Worm (Caenorhabditis elegans): ENCODE data around the gene T28A11.16.

The T28A11.16 gene

DNA sequence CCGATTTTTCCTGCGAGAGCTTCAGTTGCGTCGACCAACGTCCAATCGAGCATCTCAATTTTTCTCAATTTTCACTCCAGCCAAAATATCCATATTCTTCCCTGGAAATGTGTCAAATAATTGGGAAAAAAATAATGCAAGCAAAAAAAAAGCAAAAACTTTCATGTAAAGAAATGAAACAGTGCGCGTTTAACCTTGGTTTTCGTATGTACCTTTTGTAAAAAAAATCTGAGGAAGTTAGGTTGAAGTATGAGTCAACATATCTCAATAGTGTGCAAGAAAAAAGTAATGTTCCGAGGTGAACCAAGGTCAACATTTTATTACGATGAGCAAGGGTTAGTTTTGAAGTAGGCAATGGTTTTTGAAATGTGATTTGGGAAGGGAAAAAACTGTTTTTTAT, 8.9 kb downstream of the T28A11.16 start, which contains the start of gene T28A11.13:
T28A11.13 (minus strand) TSS at position 101 of the 400 bp plus-strand sequence.
- TF ChIP-seq lin-40 (tag; optimal IDR thresholded peaks at IDR 0.05) (no peak), him-1 (tag; optimal IDR thresholded peaks at IDR 0.05) (no peak), F55B11.4 (tag; optimal IDR thresholded peaks at IDR 0.05; ENCODE audit: borderline replicate concordance, insufficient read depth) (no peak)

DNA sequence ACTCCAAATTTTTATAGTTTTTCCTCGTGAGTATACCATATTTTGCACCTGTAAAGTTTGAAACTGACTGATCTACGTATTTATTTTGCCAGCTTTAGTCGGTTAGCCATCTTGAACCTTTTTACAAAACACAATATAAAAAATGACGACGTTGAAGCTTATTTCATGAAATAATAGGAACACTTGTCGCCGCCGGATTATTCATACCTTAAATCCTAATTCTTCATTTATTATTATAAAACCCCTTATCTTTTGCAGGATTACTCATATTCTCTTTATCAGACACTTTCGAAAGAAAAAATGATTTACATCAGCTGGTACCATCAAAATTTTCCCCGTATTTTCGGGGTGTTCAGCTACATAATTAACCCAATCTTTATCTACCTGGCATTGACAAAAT, 11.5 kb downstream of the T28A11.16 start, which contains the start of gene srj-8:
srj-8 (plus strand) TSS at position 301 of the 400 bp plus-strand sequence.
- TF ChIP-seq Y79H2A.3 (GFP tag; conservative IDR thresholded peaks at IDR 0.05) (no peak), lsy-27 (tag; optimal IDR thresholded peaks at IDR 0.05; ENCODE audit: borderline replicate concordance, insufficient read depth) (no peak), sdz-38 (tag; optimal IDR thresholded peaks at IDR 0.05) (no peak), bed-1 (GFP tag; IDR thresholded peaks at IDR 0.05) (no peak), madf-3 (GFP tag; IDR thresholded peaks at IDR 0.05) (no peak), Y95B8A.8 (GFP tag; IDR thresholded peaks at IDR 0.05) (no peak), F33H1.4 (GFP tag; IDR thresholded peaks at IDR 0.05) (no peak), xnd-1 (tag; optimal IDR thresholded peaks at IDR 0.05) (no peak), Y56A3A.18 (GFP tag; IDR thresholded peaks at IDR 0.05) (no peak), C06A6.2 (GFP tag; conservative IDR thresholded peaks at IDR 0.05) (no peak)

DNA sequence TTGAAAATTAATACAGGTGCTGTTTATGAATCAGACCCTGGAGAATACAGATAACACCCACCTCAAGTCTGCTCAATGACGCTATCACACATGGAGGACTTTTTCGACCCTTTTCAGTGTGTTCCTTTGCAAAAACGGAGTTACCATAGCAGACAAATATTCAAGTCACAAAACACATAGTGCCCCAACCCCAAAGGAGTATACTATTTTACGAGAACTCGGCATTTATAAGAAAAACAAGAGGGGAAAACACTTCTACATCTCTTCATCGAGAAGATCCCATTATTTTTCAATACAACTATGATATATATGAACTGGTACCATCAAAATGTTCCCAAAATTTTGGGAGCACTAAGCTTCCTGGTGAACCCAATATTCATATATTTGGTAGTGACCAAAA, 14.3 kb downstream of the T28A11.16 start, which contains the start of gene srj-7:
srj-7 (plus strand) TSS at position 301 of the 400 bp plus-strand sequence.
- TF ChIP-seq madf-6 (GFP tag; IDR thresholded peaks at IDR 0.05) (no peak), unc-62 (GFP tag; optimal IDR thresholded peaks at IDR 0.05) (no peak), snpc-3.4 (tag; optimal IDR thresholded peaks at IDR 0.05) (no peak), sdz-38 (tag; optimal IDR thresholded peaks at IDR 0.05) (no peak)

DNA sequence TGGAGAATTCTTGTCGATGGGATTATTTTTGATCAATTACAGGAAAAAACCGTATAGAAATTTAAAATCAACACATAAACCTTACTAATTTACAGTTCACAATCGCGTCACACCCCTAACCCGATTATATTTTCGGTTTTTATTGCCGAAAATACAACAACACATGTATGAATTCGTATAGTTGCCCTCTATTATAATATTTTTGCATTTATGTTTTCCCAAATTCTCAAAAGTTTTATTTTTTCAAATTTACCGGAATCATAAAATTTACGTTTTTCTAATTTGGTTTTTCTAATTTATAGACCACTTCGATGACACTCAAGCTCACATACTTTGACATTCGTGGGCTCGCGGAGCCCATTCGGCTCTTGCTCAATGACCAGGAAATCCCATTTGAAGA, 16.0 kb downstream of the T28A11.16 start, which contains the start of gene gst-23:
gst-23 (plus strand) TSS at position 301 of the 400 bp plus-strand sequence.
- TF ChIP-seq lir-1 (GFP tag; conservative IDR thresholded peaks at IDR 0.05) (no peak), repo-1 (tag; optimal IDR thresholded peaks at IDR 0.05) (no peak)

DNA sequence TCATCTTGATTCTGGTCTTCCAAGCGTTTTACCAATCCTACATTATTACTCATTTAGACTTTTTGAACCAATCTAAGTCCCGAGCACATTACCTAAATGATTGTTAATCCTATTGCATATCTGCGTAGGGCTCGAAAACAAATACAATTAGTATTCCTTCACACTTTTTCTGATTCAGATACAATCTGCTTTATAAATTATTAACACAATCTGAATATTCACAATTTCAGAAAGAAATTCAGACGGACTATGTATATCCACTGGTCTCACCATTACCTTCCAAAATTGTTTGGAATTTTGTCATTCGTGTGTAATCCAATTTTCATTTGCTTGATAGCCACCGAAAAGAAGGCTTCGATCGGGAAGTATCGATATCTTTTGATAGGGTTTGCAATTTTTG, 17.8 kb downstream of the T28A11.16 start, which contains the start of gene srj-11:
srj-11 (plus strand) TSS at position 250 of the 400 bp plus-strand sequence.
- no peak for TF ChIP-seq F49E8.2 (tag; optimal IDR thresholded peaks at IDR 0.05; ENCODE audit: insufficient read depth)
- no peak for TF ChIP-seq cebp-2 (GFP tag; IDR thresholded peaks at IDR 0.05)
- no peak for TF ChIP-seq aptf-3 (GFP tag; IDR thresholded peaks at IDR 0.05)
- TF ChIP-seq ztf-22 (GFP tag; optimal IDR thresholded peaks at IDR 0.05): no peak
- TF ChIP-seq rcor-1 (GFP tag; IDR thresholded peaks at IDR 0.05): no peak
- TF ChIP-seq nfya-1 (tag; optimal IDR thresholded peaks at IDR 0.05; ENCODE audit: borderline replicate concordance, insufficient read depth): no peak
- no peak for TF ChIP-seq T07F8.4 (tag; optimal IDR thresholded peaks at IDR 0.05)
- TF ChIP-seq sdz-38 (tag; optimal IDR thresholded peaks at IDR 0.05): no peak
- TF ChIP-seq pbrm-1 (GFP tag; IDR thresholded peaks at IDR 0.05): no peak
- TF ChIP-seq him-1 (tag; optimal IDR thresholded peaks at IDR 0.05): no peak
- TF ChIP-seq nhr-120 (GFP tag; IDR thresholded peaks at IDR 0.05): no peak
- no peak for TF ChIP-seq lin-26 (GFP tag; IDR thresholded peaks at IDR 0.05)
- TF ChIP-seq ztf-25 (GFP tag; IDR thresholded peaks at IDR 0.05): no peak
- no peak for TF ChIP-seq somi-1 (GFP tag; optimal IDR thresholded peaks at IDR 0.05)
- no peak for TF ChIP-seq nhr-80 (tag; optimal IDR thresholded peaks at IDR 0.05)
